Worm (Caenorhabditis elegans) whole organism, late embryonic: ENCODE data around the gene C25G4.3.

Experiments used
- ama-1 ChIP-seq: fragments of 150-350 bp; optimal IDR thresholded peaks from 2 replicates; lab custom pipeline; 2014
- mec-3 ChIP-seq: sonication (generic microtip); optimal IDR thresholded peaks from 2 replicates; lab custom pipeline; 2016; ENCODE audit warnings: borderline replicate concordance, missing genetic modification characterization, missing compliant biosample characterization
- pax-1 ChIP-seq: fragments of 150-350 bp; optimal IDR thresholded peaks from 2 replicates; lab custom pipeline; 2014; ENCODE audit warnings: missing biosample characterization, missing genetic modification characterization
- unc-55 ChIP-seq: sonication (generic microtip); optimal IDR thresholded peaks from 2 replicates; lab custom pipeline; 2017; ENCODE audit warnings: missing biosample characterization, missing genetic modification reagents, missing genetic modification characterization

ce11 chrIV:12456613-12457012, 10.9 kb upstream of the C25G4.3 start, which contains the start of gene C25G4.7:
- TF ChIP-seq mec-3 (tag; lab: Kevin White, UChicago) (no peak), ama-1 (lab: Kevin White, UChicago) (no peak), pax-1 (tag; lab: Kevin White, UChicago) (no peak), unc-55 (GFP tag; lab: Kevin White, UChicago) (no peak)
